Worm (Caenorhabditis elegans) whole organism, young adult: ENCODE data around the gene srz-44.

Experiments used
- F33H1.4 ChIP-seq: fragments of 200-800 bp; sonication (Bioruptor generic); IDR thresholded peaks from 2 replicates; pipeline ENCODE4 v1.3.6; 2022; ENCODE audit warnings: missing genetic modification reagents, missing genetic modification characterization, missing compliant biosample characterization
- akir-1 ChIP-seq: fragments of 200-800 bp; sonication (Bioruptor generic); optimal IDR thresholded peaks from 2 replicates; lab custom pipeline; 2018; ENCODE audit warnings: mild to moderate bottlenecking, missing genetic modification characterization, moderate library complexity, missing compliant biosample characterization
- ama-1 ChIP-seq, 3 experiments: fragments of 150-350 bp in 1 of 3; sonication (generic microtip) in 2 of 3; optimal IDR thresholded peaks; 2 replicates each; lab custom pipeline; 2014 to 2018; ENCODE audit warnings: missing biosample characterization in 2 of 3, missing genetic modification characterization in 2 of 3, missing genetic modification reagents in 2 of 3
- cebp-1 ChIP-seq, 2 experiments: fragments of 200-800 bp in 1 of 2; sonication (Bioruptor generic) in 1 of 2; sonication (generic microtip) in 1 of 2; IDR thresholded peaks in 1 of 2; optimal IDR thresholded peaks in 1 of 2; 2 replicates each; pipeline versions ENCODE4 v1.3.6 to Lab custom; 2017 to 2022; ENCODE audit warnings: missing compliant biosample characterization in 2 of 2, missing genetic modification characterization in 2 of 2, mild to moderate bottlenecking in 1 of 2, missing genetic modification reagents in 1 of 2, moderate library complexity in 1 of 2
- ceh-40 ChIP-seq: fragments of 200-800 bp; sonication (Bioruptor generic); IDR thresholded peaks from 2 replicates; pipeline ENCODE4 v1.3.6; 2022; ENCODE audit warnings: missing genetic modification characterization, missing compliant biosample characterization
- hmg-1.2 ChIP-seq: fragments of 200-800 bp; sonication (Bioruptor generic); IDR thresholded peaks from 2 replicates; pipeline ENCODE4 v1.3.6; 2022; ENCODE audit warnings: missing genetic modification reagents, missing genetic modification characterization, missing compliant biosample characterization
- lag-1 ChIP-seq: fragments of 200-800 bp; sonication (Bioruptor generic); IDR thresholded peaks from 2 replicates; pipeline ENCODE4 v1.3.6; 2022; ENCODE audit warnings: missing genetic modification reagents, missing genetic modification characterization, missing compliant biosample characterization
- nfya-1 ChIP-seq: sonication (generic microtip); optimal IDR thresholded peaks from 2 replicates; lab custom pipeline; 2017; ENCODE audit warnings: antibody characterized with exemption, missing compliant biosample characterization, missing genetic modification characterization, borderline replicate concordance; ENCODE audit not compliant: insufficient read depth
- nhr-179 ChIP-seq: sonication (generic microtip); optimal IDR thresholded peaks from 2 replicates; lab custom pipeline; 2016; ENCODE audit warnings: mild to moderate bottlenecking, missing genetic modification characterization, missing compliant biosample characterization
- nhr-27 ChIP-seq: fragments of 200-800 bp; sonication (Bioruptor generic); optimal IDR thresholded peaks from 2 replicates; lab custom pipeline; 2018; ENCODE audit warnings: mild to moderate bottlenecking, missing genetic modification characterization, moderate library complexity, missing compliant biosample characterization
- nhr-90 ChIP-seq: sonication (generic microtip); optimal IDR thresholded peaks from 2 replicates; lab custom pipeline; 2016; ENCODE audit warnings: missing genotype, mild to moderate bottlenecking, missing genetic modification characterization, missing compliant biosample characterization
- pha-4 ChIP-seq: fragments of 150-350 bp; sonication (generic microtip); optimal IDR thresholded peaks from 2 replicates; lab custom pipeline; 2014; ENCODE audit warnings: missing biosample characterization, missing genetic modification reagents, missing genetic modification characterization
- sptf-2 ChIP-seq: fragments of 200-800 bp; sonication (Bioruptor generic); optimal IDR thresholded peaks from 2 replicates; lab custom pipeline; 2018; ENCODE audit warnings: mild to moderate bottlenecking, missing genetic modification characterization, missing compliant biosample characterization
- ztf-3 ChIP-seq: fragments of 200-800 bp; sonication (Bioruptor generic); optimal IDR thresholded peaks from 2 replicates; lab custom pipeline; 2018; ENCODE audit warnings: mild to moderate bottlenecking, missing genetic modification characterization, missing compliant biosample characterization

ce11 chrV:15594573-15594972 is 44.2 kb downstream of the srz-44 start, which contains the start of gene fbxa-139:
- TF ChIP-seq nhr-27 (tag; lab: Kevin White, UChicago) (no peak), sptf-2 (GFP tag; lab: Kevin White, UChicago) (no peak), ztf-3 (GFP tag; lab: Kevin White, UChicago) (no peak), nhr-179 (tag; lab: Kevin White, UChicago) (no peak), nhr-90 (tag; lab: Kevin White, UChicago) (no peak), pha-4 (tag; lab: Kevin White, UChicago) (no peak), cebp-1 (GFP tag; IDR thresholded peaks at IDR 0.05; lab: Robert Waterston, UW) (no peak), cebp-1 (tag; optimal IDR thresholded peaks at IDR 0.05; lab: Kevin White, UChicago) (no peak), hmg-1.2 (no peak), ceh-40 (GFP tag; lab: Robert Waterston, UW) (no peak), lag-1 (GFP tag; lab: Robert Waterston, UW) (no peak), akir-1 (GFP tag; lab: Kevin White, UChicago) (no peak), nfya-1 (tag; lab: Kevin White, UChicago) (no peak), ama-1 (optimal IDR thresholded peaks at IDR 0.05; lab: Kevin White, UChicago) (no peak), ama-1 (GFP tag; optimal IDR thresholded peaks at IDR 0.05; lab: Kevin White, UChicago) (no peak), F33H1.4 (GFP tag; lab: Robert Waterston, UW) (no peak)
